Worm (Caenorhabditis elegans) whole organism, young adult: ENCODE data around the gene srw-19.

Experiments used
- Y79H2A.3 ChIP-seq: fragments of 200-800 bp; sonication (Bioruptor generic); conservative IDR thresholded peaks from 2 replicates; pipeline ENCODE4 v1.3.6; 2022; ENCODE audit warnings: missing genetic modification reagents, missing genetic modification characterization, missing compliant biosample characterization

Gene srw-19

ce11 chrV:15230243-15230642, 50.9 kb downstream of the srw-19 start, which contains the start of gene srw-15:
TSS of gene srw-15 (plus strand) at chrV:15230543.
- no peak for TF ChIP-seq Y79H2A.3 (GFP tag; lab: Robert Waterston, UW)
